Worm (Caenorhabditis elegans): ENCODE results near the gene K08C7.1.

Gene K08C7.1

DNA sequence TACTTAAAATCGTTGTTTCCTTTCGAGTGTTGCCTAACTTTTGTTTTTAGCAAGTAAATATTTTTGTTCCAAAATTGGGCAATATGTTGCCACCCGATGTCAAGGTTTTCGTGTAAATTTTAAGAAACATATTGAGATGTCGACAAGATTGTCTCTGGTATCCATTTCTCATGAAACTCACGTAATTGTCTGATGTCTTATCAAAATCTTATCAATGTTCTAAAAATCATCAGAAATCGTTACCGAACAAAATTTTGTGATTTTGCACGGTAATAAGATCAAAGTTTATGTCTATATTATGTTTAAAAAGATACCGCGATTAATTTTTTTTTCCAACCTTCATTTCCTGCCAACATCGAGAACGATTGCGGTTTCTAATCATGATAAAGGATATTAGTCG is 42.4 kb downstream of the K08C7.1 start:
- no peak for TF ChIP-seq him-1 (tag; optimal IDR thresholded peaks at IDR 0.05)
- no peak for TF ChIP-seq dao-5 (tag; optimal IDR thresholded peaks at IDR 0.05)
- TF ChIP-seq W03F9.2 (tag; optimal IDR thresholded peaks at IDR 0.05) = no peak

DNA sequence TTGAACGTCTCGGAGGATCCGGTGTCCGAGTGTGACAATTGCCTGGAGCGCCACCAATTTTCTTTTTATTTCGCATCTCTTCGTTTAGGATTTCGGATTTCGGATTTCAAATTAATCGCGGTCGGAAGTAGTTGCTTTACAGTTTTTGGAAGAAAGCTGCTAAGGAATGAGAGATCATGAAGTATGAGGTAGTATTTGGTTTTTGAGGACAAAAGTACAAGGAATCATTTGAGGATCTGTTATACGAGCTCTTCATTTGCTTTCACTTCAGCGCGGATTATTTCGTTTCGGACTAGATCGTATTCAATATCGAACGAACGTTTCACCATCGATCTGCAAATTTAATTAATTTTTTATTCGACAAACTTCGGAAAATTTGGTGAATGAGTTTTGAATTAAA is 43.0 kb downstream of the K08C7.1 start, which contains the start of gene R102.11:
Gene R102.11, minus strand, starts transcription at position 101 of the 400 bp plus-strand sequence.
- TF ChIP-seq W03F9.2 (tag; optimal IDR thresholded peaks at IDR 0.05) = no peak
- TF ChIP-seq him-1 (tag; optimal IDR thresholded peaks at IDR 0.05) = no peak
- TF ChIP-seq dao-5 (tag; optimal IDR thresholded peaks at IDR 0.05) = no peak

DNA sequence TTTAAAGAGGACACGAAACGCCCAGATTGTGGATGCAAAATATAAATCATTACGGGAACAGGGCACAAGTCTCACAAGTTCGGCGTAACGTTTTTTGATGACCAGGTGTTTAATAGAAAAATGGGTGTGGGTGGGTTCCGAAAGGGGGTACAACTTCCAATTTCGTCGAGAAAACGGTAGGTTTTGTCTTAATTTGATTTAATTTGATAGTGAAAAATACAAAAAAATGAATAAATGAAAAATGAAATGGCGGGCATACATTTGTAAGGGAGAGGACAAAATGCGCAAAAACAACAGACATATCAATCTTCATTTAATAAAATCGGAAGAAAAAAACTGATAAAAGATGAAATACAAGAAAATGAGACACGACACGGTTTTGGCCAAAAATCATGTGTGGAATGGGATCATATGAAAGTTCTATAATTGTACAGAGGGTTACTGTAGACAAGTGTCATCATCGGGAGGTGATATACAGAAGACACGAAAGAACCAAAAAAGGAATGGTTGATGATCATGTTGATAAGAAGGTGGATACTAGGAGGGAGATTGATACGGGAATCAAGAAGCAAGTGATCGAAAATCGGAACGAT is 45.4 kb downstream of the K08C7.1 start:
- no peak for TF ChIP-seq W03F9.2 (tag; optimal IDR thresholded peaks at IDR 0.05)
- TF ChIP-seq dao-5 (tag; optimal IDR thresholded peaks at IDR 0.05) = no peak
- TF ChIP-seq him-1 (tag; optimal IDR thresholded peaks at IDR 0.05) = no peak

ce11 chrIV:10705176-10705575 is 48.6 kb downstream of the K08C7.1 start, which contains the start of gene R102.10:
Gene R102.10 (plus strand): TSS chrIV:10705476.
- TF ChIP-seq dao-5 (tag; optimal IDR thresholded peaks at IDR 0.05) = no peak
- TF ChIP-seq him-1 (tag; optimal IDR thresholded peaks at IDR 0.05) = no peak
- no peak for TF ChIP-seq W03F9.2 (tag; optimal IDR thresholded peaks at IDR 0.05)

ce11 chrIV:10706090-10706489 is 49.5 kb downstream of the K08C7.1 start, which contains the start of gene R102.6:
Gene R102.6 (minus strand): TSS chrIV:10706190.
- TF ChIP-seq W03F9.2 (tag; optimal IDR thresholded peaks at IDR 0.05) (no peak), him-1 (tag; optimal IDR thresholded peaks at IDR 0.05) (no peak), dao-5 (tag; optimal IDR thresholded peaks at IDR 0.05) (no peak)

Measured in whole organism, L4/young adult.